Fruit fly (Drosophila melanogaster) whole organism, prepupa: Measurements from ENCODE around the gene CG6052.

Experiments
- Blimp-1 ChIP-seq: fragments of 200-800 bp; sonication (Bioruptor generic); optimal IDR thresholded peaks from 3 replicates; lab custom pipeline; 2017; ENCODE audit warnings: missing biosample characterization, missing genetic modification characterization, mild to moderate bottlenecking, moderate library complexity, missing genetic modification reagents
- CG10631 ChIP-seq: fragments of 200-800 bp; sonication (Bioruptor generic); optimal IDR thresholded peaks from 2 replicates; lab custom pipeline; 2016; ENCODE audit warnings: missing biosample characterization, missing genetic modification characterization
- CG11294 ChIP-seq: fragments of 200-800 bp; sonication (Bioruptor generic); IDR thresholded peaks from 2 replicates; pipeline ENCODE4 v1.3.6; 2022; ENCODE audit warnings: missing biosample characterization, missing genetic modification characterization
- CG11762 ChIP-seq: fragments of 200-800 bp; sonication (Bioruptor generic); optimal IDR thresholded peaks from 3 replicates; lab custom pipeline; 2016; ENCODE audit warnings: missing biosample characterization, missing genetic modification characterization; ENCODE audit not compliant: insufficient read depth
- CG11902 ChIP-seq: fragments of 200-800 bp; sonication (Bioruptor generic); optimal IDR thresholded peaks from 3 replicates; lab custom pipeline; 2016; ENCODE audit warnings: missing biosample characterization, missing genetic modification characterization
- CG15336 ChIP-seq: fragments of 200-800 bp; sonication (Bioruptor generic); IDR thresholded peaks from 2 replicates; pipeline ENCODE4 v1.3.6; 2022; ENCODE audit warnings: missing biosample characterization, missing genetic modification characterization
- CG1621 ChIP-seq: fragments of 200-800 bp; sonication (Bioruptor generic); optimal IDR thresholded peaks from 3 replicates; lab custom pipeline; 2018; ENCODE audit warnings: missing biosample characterization, mild to moderate bottlenecking, missing genetic modification characterization
- CG16779 ChIP-seq: fragments of 200-800 bp; sonication (Bioruptor generic); optimal IDR thresholded peaks from 3 replicates; lab custom pipeline; 2017; ENCODE audit warnings: missing biosample characterization, mild to moderate bottlenecking, missing genetic modification characterization
- CG3032 ChIP-seq: fragments of 200-800 bp; optimal IDR thresholded peaks from 2 replicates; lab custom pipeline; 2019; ENCODE audit warnings: missing biosample characterization, mild to moderate bottlenecking, missing genetic modification characterization, moderate library complexity
- CG34406 ChIP-seq: fragments of 200-800 bp; sonication (Bioruptor generic); optimal IDR thresholded peaks from 3 replicates; lab custom pipeline; 2016; ENCODE audit warnings: missing biosample characterization, missing genetic modification characterization
- CG3919 ChIP-seq: fragments of 200-800 bp; sonication (Bioruptor generic); optimal IDR thresholded peaks from 3 replicates; lab custom pipeline; 2016; ENCODE audit warnings: missing biosample characterization, missing genetic modification characterization
- CG4318 ChIP-seq: fragments of 200-800 bp; sonication (Bioruptor generic); optimal IDR thresholded peaks from 3 replicates; lab custom pipeline; 2017; ENCODE audit warnings: missing biosample characterization, mild to moderate bottlenecking, missing genetic modification characterization
- CG6792 ChIP-seq: fragments of 200-800 bp; sonication (Bioruptor generic); optimal IDR thresholded peaks from 3 replicates; lab custom pipeline; 2016; ENCODE audit warnings: missing biosample characterization, missing genetic modification characterization
- CG6808 ChIP-seq: fragments of 200-800 bp; sonication (Bioruptor generic); optimal IDR thresholded peaks from 3 replicates; lab custom pipeline; 2017; ENCODE audit warnings: missing biosample characterization, missing genetic modification characterization, mild to moderate bottlenecking, moderate library complexity, missing genetic modification reagents
- CG6854 ChIP-seq: fragments of 200-800 bp; sonication (Bioruptor generic); optimal IDR thresholded peaks from 2 replicates; lab custom pipeline; 2017; ENCODE audit warnings: missing biosample characterization, mild to moderate bottlenecking, missing genetic modification characterization
- CG7368 ChIP-seq: fragments of 200-800 bp; sonication (Bioruptor generic); optimal IDR thresholded peaks from 3 replicates; lab custom pipeline; 2016; ENCODE audit warnings: missing biosample characterization, missing genetic modification characterization
- CG8119 ChIP-seq: fragments of 200-800 bp; sonication (Bioruptor generic); IDR thresholded peaks from 3 replicates; pipeline ENCODE4 v1.3.6; 2022; ENCODE audit warnings: missing biosample characterization, missing genetic modification characterization
- CG9139 ChIP-seq: fragments of 200-800 bp; sonication (Bioruptor generic); optimal IDR thresholded peaks from 3 replicates; lab custom pipeline; 2017; ENCODE audit warnings: missing biosample characterization, mild to moderate bottlenecking, missing genetic modification characterization
- Eip75B ChIP-seq: fragments of 200-800 bp; sonication (Bioruptor generic); optimal IDR thresholded peaks from 3 replicates; lab custom pipeline; 2016; ENCODE audit warnings: missing biosample characterization, missing genetic modification characterization
- Eip78C ChIP-seq: fragments of 200-800 bp; sonication (Bioruptor generic); peaks from one replicate; lab custom pipeline; 2016; ENCODE audit warnings: missing biosample characterization, missing genetic modification characterization
- Ets21C ChIP-seq: fragments of 200-800 bp; sonication (Bioruptor generic); optimal IDR thresholded peaks from 3 replicates; lab custom pipeline; 2016; ENCODE audit warnings: missing biosample characterization, missing genetic modification characterization
- Ets96B ChIP-seq: fragments of 200-800 bp; optimal IDR thresholded peaks from 2 replicates; lab custom pipeline; 2019; ENCODE audit warnings: missing biosample characterization, mild to moderate bottlenecking, missing genetic modification characterization, moderate library complexity
- Gug ChIP-seq: fragments of 200-800 bp; sonication (Bioruptor generic); IDR thresholded peaks from 2 replicates; pipeline ENCODE4 v1.3.6; 2022; ENCODE audit warnings: missing biosample characterization, missing genetic modification characterization
- Hr38 ChIP-seq: sonication (Bioruptor generic); optimal IDR thresholded peaks from 2 replicates; lab custom pipeline; 2016; ENCODE audit warnings: missing biosample characterization, missing genetic modification characterization
- Hr39 ChIP-seq: fragments of 200-800 bp; sonication (Bioruptor generic); optimal IDR thresholded peaks from 2 replicates; lab custom pipeline; 2016; ENCODE audit warnings: missing biosample characterization, missing genetic modification characterization
- Met ChIP-seq: fragments of 200-800 bp; sonication (Bioruptor generic); optimal IDR thresholded peaks from 3 replicates; lab custom pipeline; 2016; ENCODE audit warnings: missing biosample characterization, missing genetic modification characterization
- OdsH ChIP-seq: fragments of 200-800 bp; sonication (Bioruptor generic); optimal IDR thresholded peaks from 3 replicates; lab custom pipeline; 2016; ENCODE audit warnings: missing biosample characterization, missing genetic modification characterization
- Smox ChIP-seq: fragments of 200-800 bp; sonication (Bioruptor generic); optimal IDR thresholded peaks from 3 replicates; lab custom pipeline; 2016; ENCODE audit warnings: missing biosample characterization, missing genetic modification characterization
- Sox102F ChIP-seq: fragments of 200-800 bp; sonication (Bioruptor generic); optimal IDR thresholded peaks from 2 replicates; lab custom pipeline; 2016; ENCODE audit warnings: missing biosample characterization, mild to moderate bottlenecking, missing genetic modification characterization
- Sox14 ChIP-seq: fragments of 200-800 bp; sonication (Bioruptor generic); optimal IDR thresholded peaks from 3 replicates; lab custom pipeline; 2016; ENCODE audit warnings: missing biosample characterization, missing genetic modification characterization
- Sox15 ChIP-seq: fragments of 200-800 bp; sonication (Bioruptor generic); optimal IDR thresholded peaks from 3 replicates; lab custom pipeline; 2016; ENCODE audit warnings: missing biosample characterization, missing genetic modification characterization
- achi ChIP-seq: fragments of 200-800 bp; sonication (Bioruptor generic); optimal IDR thresholded peaks from 3 replicates; lab custom pipeline; 2016; ENCODE audit warnings: missing biosample characterization, missing genetic modification characterization
- acj6 ChIP-seq: fragments of 200-800 bp; sonication (Bioruptor generic); optimal IDR thresholded peaks from 3 replicates; lab custom pipeline; 2016; ENCODE audit warnings: missing biosample characterization, missing genetic modification characterization
- cyc ChIP-seq: fragments of 200-800 bp; sonication (Bioruptor generic); optimal IDR thresholded peaks from 3 replicates; lab custom pipeline; 2016; ENCODE audit warnings: missing biosample characterization, missing genetic modification characterization
- dac ChIP-seq: fragments of 200-800 bp; sonication (Bioruptor generic); optimal IDR thresholded peaks from 2 replicates; lab custom pipeline; 2017; ENCODE audit warnings: missing biosample characterization, mild to moderate bottlenecking, missing genetic modification characterization
- dsx ChIP-seq: fragments of 200-800 bp; optimal IDR thresholded peaks from 3 replicates; lab custom pipeline; 2019; ENCODE audit warnings: missing biosample characterization, mild to moderate bottlenecking, missing genetic modification characterization, moderate library complexity; ENCODE audit not compliant: poor library complexity, severe bottlenecking
- eg ChIP-seq: fragments of 200-800 bp; sonication (Bioruptor generic); IDR thresholded peaks from 3 replicates; pipeline ENCODE4 v1.3.6; 2022; ENCODE audit warnings: missing biosample characterization, missing genetic modification characterization
- esn ChIP-seq: fragments of 200-800 bp; sonication (Bioruptor generic); optimal IDR thresholded peaks from 2 replicates; lab custom pipeline; 2016; ENCODE audit warnings: missing biosample characterization, mild to moderate bottlenecking, missing genetic modification characterization, moderate library complexity
- fd59A ChIP-seq: fragments of 200-800 bp; sonication (Bioruptor generic); optimal IDR thresholded peaks from 2 replicates; lab custom pipeline; 2017; ENCODE audit warnings: missing biosample characterization, mild to moderate bottlenecking, missing genetic modification characterization, missing genetic modification reagents
- fd85E ChIP-seq: fragments of 200-800 bp; sonication (Bioruptor generic); optimal IDR thresholded peaks from 3 replicates; lab custom pipeline; 2016; ENCODE audit warnings: missing biosample characterization, missing genetic modification characterization
- lz ChIP-seq: fragments of 200-800 bp; sonication (Bioruptor generic); optimal IDR thresholded peaks from 3 replicates; lab custom pipeline; 2016; ENCODE audit warnings: missing biosample characterization, missing genetic modification characterization
- net ChIP-seq: fragments of 200-800 bp; sonication (Bioruptor generic); optimal IDR thresholded peaks from 3 replicates; lab custom pipeline; 2016; ENCODE audit warnings: missing biosample characterization, missing genetic modification characterization
- pdm3 ChIP-seq: fragments of 200-800 bp; sonication (Bioruptor generic); optimal IDR thresholded peaks from 3 replicates; lab custom pipeline; 2016; ENCODE audit warnings: missing biosample characterization, missing genetic modification characterization
- salr ChIP-seq, 2 experiments: fragments of 200-800 bp; sonication (Bioruptor generic); optimal IDR thresholded peaks; 3 replicates each; lab custom pipeline; 2016 to 2018; ENCODE audit warnings: missing biosample characterization in 2 of 2, missing genetic modification characterization in 2 of 2, mild to moderate bottlenecking in 1 of 2
- spab ChIP-seq: fragments of 200-800 bp; sonication (Bioruptor generic); optimal IDR thresholded peaks from 2 replicates; lab custom pipeline; 2017; ENCODE audit warnings: missing biosample characterization, mild to moderate bottlenecking, missing genetic modification characterization, missing genetic modification reagents
- ss ChIP-seq, 2 experiments: fragments of 200-800 bp; sonication (Bioruptor generic); optimal IDR thresholded peaks; 2 replicates in 1 of 2; 3 replicates in 1 of 2; lab custom pipeline; 2017 to 2018; ENCODE audit warnings: mild to moderate bottlenecking in 2 of 2, missing biosample characterization in 2 of 2, missing genetic modification characterization in 2 of 2, moderate library complexity in 1 of 2
- svp ChIP-seq: fragments of 200-800 bp; sonication (Bioruptor generic); peaks from one replicate; lab custom pipeline; 2016; ENCODE audit warnings: missing biosample characterization, missing genetic modification characterization
- topi ChIP-seq: fragments of 200-800 bp; sonication (Bioruptor generic); optimal IDR thresholded peaks from 3 replicates; lab custom pipeline; 2016; ENCODE audit warnings: missing biosample characterization, missing genetic modification characterization
- vri ChIP-seq: fragments of 200-800 bp; sonication (Bioruptor generic); optimal IDR thresholded peaks from 3 replicates; lab custom pipeline; 2016; ENCODE audit warnings: missing biosample characterization, mild to moderate bottlenecking, missing genetic modification characterization

The CG6052 gene

DNA sequence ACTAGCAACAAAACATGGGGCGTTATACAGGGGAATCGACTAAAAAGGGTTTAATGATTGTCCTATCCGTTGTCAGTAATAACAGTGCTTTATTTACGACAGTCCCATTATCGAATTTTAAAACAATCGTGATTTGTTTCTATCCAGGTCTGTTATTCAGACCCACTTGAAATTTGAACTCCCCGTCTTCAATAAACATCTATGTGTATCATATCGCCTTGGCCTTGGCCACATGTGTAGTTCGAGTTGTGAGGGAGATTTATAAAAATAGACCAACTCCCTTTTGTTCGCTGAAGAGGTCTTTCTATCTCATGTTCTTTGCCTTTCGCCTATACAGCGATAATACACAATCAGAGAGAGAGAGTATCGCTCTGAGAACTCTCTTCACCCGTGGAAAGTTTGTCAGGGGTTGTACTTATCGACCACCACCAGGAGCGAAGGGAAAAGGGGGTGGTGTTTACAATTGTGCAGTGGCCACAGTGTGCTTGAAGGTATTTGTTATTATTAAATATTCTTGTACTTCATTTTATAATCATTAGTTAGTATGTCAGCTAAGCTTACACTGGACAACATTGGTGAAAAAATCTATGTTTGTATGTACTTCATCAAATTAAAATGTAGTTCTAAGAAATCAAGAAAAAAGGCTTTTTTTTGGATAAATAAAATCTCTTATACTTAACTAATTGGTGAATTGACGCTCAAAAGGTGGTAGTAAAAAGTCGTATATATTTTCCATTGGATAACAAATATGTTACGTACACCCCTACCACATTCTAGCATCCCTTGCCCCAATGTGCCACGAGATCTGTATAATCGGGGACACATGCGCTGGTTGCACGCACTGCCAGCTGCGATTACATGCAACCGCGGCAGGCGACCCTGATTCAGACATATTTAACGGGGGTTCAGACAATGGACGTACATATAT, 28.2 kb upstream of the CG6052 start:
- peak; percentile 69 for TF ChIP-seq Sox102F
- TF ChIP-seq eg (GFP tag; lab: Robert Waterston, UW): peak; percentile 51; the same call in 2 of the 3 replicates
- TF ChIP-seq CG16779 (tag; lab: Kevin White, UChicago): peak; percentile 75
- TF ChIP-seq CG3032 (tag; lab: Kevin White, UChicago): peak; percentile 80
- peak; percentile 79 for TF ChIP-seq CG11762 (GFP tag; lab: Kevin White, UChicago)
- peak; percentile 71 for TF ChIP-seq CG1621
- peak; percentile 71 for TF ChIP-seq pdm3
- peak; percentile 69 for TF ChIP-seq cyc (GFP tag; lab: Kevin White, UChicago)
- peak; percentile 51 for TF ChIP-seq CG9139 (GFP tag; lab: Kevin White, UChicago)
- peak; percentile 75 for TF ChIP-seq acj6
- peak; percentile 80 for TF ChIP-seq Sox14 (GFP tag; lab: Kevin White, UChicago)
- TF ChIP-seq lz (GFP tag; lab: Kevin White, UChicago): peak; percentile 77
- peak; percentile 81 for TF ChIP-seq Eip75B (GFP tag; lab: Kevin White, UChicago)
- TF ChIP-seq Blimp-1 (GFP tag; lab: Kevin White, UChicago): peak; percentile 49
- peak; percentile 69 for TF ChIP-seq net (GFP tag; lab: Kevin White, UChicago)
- TF ChIP-seq CG34406 (GFP tag; lab: Kevin White, UChicago): peak; percentile 74
- TF ChIP-seq ss (GFP tag; optimal IDR thresholded peaks at IDR 0.05; lab: Kevin White, UChicago): peak; percentile 71 to 85
- TF ChIP-seq CG3919 (GFP tag; lab: Kevin White, UChicago): peak; percentile 79
- TF ChIP-seq CG7368 (GFP tag; lab: Kevin White, UChicago): peak; percentile 52
- TF ChIP-seq Gug (GFP tag; lab: Robert Waterston, UW): peak; percentile 43; the same call in 1 of the 2 replicates
- TF ChIP-seq CG8119 (GFP tag; lab: Robert Waterston, UW): peak; percentile 76
- no peak for TF ChIP-seq Hr38 (GFP tag; lab: Kevin White, UChicago)
- peak; percentile 85 for TF ChIP-seq Ets96B (tag; lab: Kevin White, UChicago)
- TF ChIP-seq CG4318 (GFP tag; lab: Kevin White, UChicago): peak; percentile 48
- TF ChIP-seq CG6854 (GFP tag; lab: Kevin White, UChicago): no peak
- TF ChIP-seq dac (GFP tag; lab: Kevin White, UChicago): no peak
- no peak for TF ChIP-seq CG11294 (GFP tag; lab: Robert Waterston, UW)
- peak; percentile 68 for TF ChIP-seq Hr39 (GFP tag; lab: Kevin White, UChicago)
- TF ChIP-seq OdsH (GFP tag; lab: Kevin White, UChicago): peak; percentile 77
- TF ChIP-seq CG6808 (GFP tag; lab: Kevin White, UChicago): peak; percentile 83
- peak; percentile 87 for TF ChIP-seq esn (GFP tag; lab: Kevin White, UChicago)
- TF ChIP-seq Smox (GFP tag; lab: Kevin White, UChicago): peak; percentile 73
- TF ChIP-seq CG10631 (GFP tag; lab: Kevin White, UChicago): peak; percentile 80
- peak; percentile 38 for TF ChIP-seq fd85E (GFP tag; lab: Kevin White, UChicago)
- TF ChIP-seq CG6792 (GFP tag; lab: Kevin White, UChicago): peak; percentile 79
- TF ChIP-seq salr (GFP tag; optimal IDR thresholded peaks at IDR 0.05; lab: Kevin White, UChicago): peak; percentile 36 to 77
- peak; percentile 93 for TF ChIP-seq Eip78C (GFP tag; lab: Kevin White, UChicago)
- no peak; the same call in 1 of the 2 replicates for TF ChIP-seq CG15336 (GFP tag; lab: Robert Waterston, UW)
- peak; percentile 54 for TF ChIP-seq CG11902 (GFP tag; lab: Kevin White, UChicago)
- TF ChIP-seq fd59A: peak; percentile 71
- peak; percentile 71 for TF ChIP-seq dsx (GFP tag; lab: Kevin White, UChicago)
- peak; percentile 93 for TF ChIP-seq svp
- TF ChIP-seq topi (GFP tag; lab: Kevin White, UChicago): peak; percentile 74
- peak; percentile 59 for TF ChIP-seq Ets21C
- TF ChIP-seq achi (GFP tag; lab: Kevin White, UChicago): peak; percentile 78
- TF ChIP-seq vri (GFP tag; lab: Kevin White, UChicago): peak; percentile 28
- peak; percentile 72 for TF ChIP-seq spab
- peak; percentile 80 for TF ChIP-seq Met (GFP tag; lab: Kevin White, UChicago)
- peak; percentile 60 for TF ChIP-seq Sox15 (GFP tag; lab: Kevin White, UChicago)
